Worm (Caenorhabditis elegans) whole organism, L4 larva: ENCODE results near the gene C06G1.1.

Experiments
- D1046.2 ChIP-seq: fragments of 200-800 bp; sonication (Bioruptor generic); IDR thresholded peaks from 2 replicates; pipeline ENCODE4 v1.3.6; 2022; ENCODE audit warnings: missing genetic modification characterization, missing compliant biosample characterization
- F26F4.8 ChIP-seq: fragments of 200-800 bp; sonication (Bioruptor generic); conservative IDR thresholded peaks from 2 replicates; pipeline ENCODE4 v1.3.6; 2022; ENCODE audit warnings: missing genetic modification characterization, missing compliant biosample characterization
- F44E2.7 ChIP-seq: fragments of 200-800 bp; sonication (Bioruptor generic); IDR thresholded peaks from 2 replicates; pipeline ENCODE4 v2.1.2; 2022; ENCODE audit warnings: missing genetic modification characterization, missing compliant biosample characterization
- F49E8.2 ChIP-seq: sonication (generic microtip); optimal IDR thresholded peaks from 2 replicates; lab custom pipeline; 2016; ENCODE audit warnings: missing compliant biosample characterization, mild to moderate bottlenecking, missing genetic modification characterization, borderline replicate concordance
- R02D3.7 ChIP-seq: fragments of 150-350 bp; sonication (generic microtip); optimal IDR thresholded peaks from 3 replicates; lab custom pipeline; 2014; ENCODE audit warnings: missing biosample characterization, missing genetic modification characterization
- T20F7.1 ChIP-seq: fragments of 200-800 bp; sonication (Bioruptor generic); optimal IDR thresholded peaks from 2 replicates; lab custom pipeline; 2018; ENCODE audit warnings: mild to moderate bottlenecking, missing genetic modification characterization, missing compliant biosample characterization
- Y105C5A.15 ChIP-seq: fragments of 200-800 bp; sonication (Bioruptor generic); IDR thresholded peaks from 2 replicates; pipeline ENCODE4 v1.3.6; 2022; ENCODE audit warnings: missing genetic modification characterization, missing compliant biosample characterization
- aha-1 ChIP-seq: fragments of 150-350 bp; peaks from one replicate; lab custom pipeline; 2014; ENCODE audit warnings: missing biosample characterization, missing genetic modification characterization
- aly-2 ChIP-seq: sonication (generic microtip); optimal IDR thresholded peaks from 2 replicates; lab custom pipeline; 2018; ENCODE audit warnings: missing biosample characterization, missing genetic modification characterization
- ama-1 ChIP-seq: fragments of 150-350 bp; optimal IDR thresholded peaks from 2 replicates; lab custom pipeline; 2014; ENCODE audit warnings: inconsistent platforms, mixed read lengths
- attf-4 ChIP-seq: sonication (generic microtip); optimal IDR thresholded peaks from 3 replicates; lab custom pipeline; 2017; ENCODE audit warnings: missing biosample characterization, missing genetic modification characterization
- ceh-62 ChIP-seq: sonication (generic microtip); optimal IDR thresholded peaks from 2 replicates; lab custom pipeline; 2017; ENCODE audit warnings: missing biosample characterization, missing genetic modification characterization
- ces-1 ChIP-seq: fragments of 150-350 bp; sonication (generic microtip); optimal IDR thresholded peaks from 4 replicates; lab custom pipeline; 2014; ENCODE audit warnings: missing biosample characterization, missing genetic modification reagents, missing genetic modification characterization
- ctbp-1 ChIP-seq: fragments of 200-800 bp; sonication (Bioruptor generic); IDR thresholded peaks from 2 replicates; pipeline ENCODE4 v1.3.6; 2022; ENCODE audit warnings: missing genetic modification reagents, missing genetic modification characterization, missing compliant biosample characterization
- daf-16 ChIP-seq, 3 experiments: sonication (generic microtip); optimal IDR thresholded peaks; 2 replicates each; lab custom pipeline; 2016 to 2017; ENCODE audit warnings: missing genetic modification characterization in 3 of 3, missing genetic modification reagents in 3 of 3, mild to moderate bottlenecking in 2 of 3, missing compliant biosample characterization in 2 of 3, missing biosample characterization in 1 of 3, moderate library complexity in 1 of 3
- dmd-6 ChIP-seq: fragments of 200-800 bp; sonication (Bioruptor generic); IDR thresholded peaks from 2 replicates; pipeline ENCODE4 v1.3.6; 2022; ENCODE audit warnings: missing genetic modification reagents, missing genetic modification characterization, missing compliant biosample characterization
- dve-1 ChIP-seq: sonication (generic microtip); optimal IDR thresholded peaks from 2 replicates; lab custom pipeline; 2017; ENCODE audit warnings: antibody characterized with exemption, mild to moderate bottlenecking, missing genetic modification characterization, missing compliant biosample characterization; ENCODE audit not compliant: insufficient read depth
- egl-27 ChIP-seq: sonication (generic microtip); optimal IDR thresholded peaks from 3 replicates; lab custom pipeline; 2017; ENCODE audit warnings: missing biosample characterization, missing genetic modification reagents, missing genetic modification characterization
- egl-43 ChIP-seq: fragments of 200-800 bp; sonication (Bioruptor generic); IDR thresholded peaks from 2 replicates; pipeline ENCODE4 v1.3.6; 2022; ENCODE audit warnings: missing genetic modification reagents, missing genetic modification characterization, missing compliant biosample characterization
- fkh-10 ChIP-seq: fragments of 150-350 bp; optimal IDR thresholded peaks from 2 replicates; lab custom pipeline; 2014; ENCODE audit warnings: missing biosample characterization, missing genetic modification reagents, missing genetic modification characterization
- hif-1 ChIP-seq, 2 experiments: sonication (generic microtip); optimal IDR thresholded peaks; 2 replicates each; lab custom pipeline; 2016 to 2017; ENCODE audit warnings: missing compliant biosample characterization in 2 of 2, missing genetic modification characterization in 2 of 2, missing genetic modification reagents in 2 of 2, missing genotype in 2 of 2, mild to moderate bottlenecking in 1 of 2
- hmg-1.1 ChIP-seq: fragments of 200-800 bp; sonication (Bioruptor generic); IDR thresholded peaks from 2 replicates; pipeline ENCODE4 v1.3.6; 2022; ENCODE audit warnings: missing genetic modification reagents, missing genetic modification characterization, missing compliant biosample characterization
- jun-1 ChIP-seq: fragments of 150-350 bp; optimal IDR thresholded peaks from 2 replicates; lab custom pipeline; 2014; ENCODE audit warnings: missing biosample characterization, missing genetic modification reagents, missing genetic modification characterization
- lin-1 ChIP-seq: fragments of 200-800 bp; sonication (Bioruptor generic); IDR thresholded peaks from 2 replicates; pipeline ENCODE4 v1.3.6; 2022; ENCODE audit warnings: missing genetic modification reagents, missing genetic modification characterization, missing compliant biosample characterization
- lin-15B ChIP-seq: fragments of 150-350 bp; sonication (generic microtip); optimal IDR thresholded peaks from 3 replicates; lab custom pipeline; 2014; ENCODE audit warnings: missing biosample characterization, missing genetic modification characterization
- lin-29 ChIP-seq: fragments of 200-800 bp; sonication (Bioruptor generic); IDR thresholded peaks from 2 replicates; pipeline ENCODE4 v1.3.6; 2022; ENCODE audit warnings: missing genetic modification reagents, missing genetic modification characterization, missing compliant biosample characterization
- lir-3 ChIP-seq: sonication (generic microtip); optimal IDR thresholded peaks from 2 replicates; lab custom pipeline; 2016; ENCODE audit warnings: mild to moderate bottlenecking, missing genetic modification characterization, missing compliant biosample characterization
- madf-5 ChIP-seq, 2 experiments: fragments of 200-800 bp; sonication (Bioruptor generic); IDR thresholded peaks; 2 replicates each; pipeline ENCODE4 v1.3.6; 2022; ENCODE audit warnings: missing compliant biosample characterization in 2 of 2, missing genetic modification characterization in 2 of 2
- mdl-1 ChIP-seq, 2 experiments: fragments of 150-350 bp in 1 of 2; sonication (generic microtip) in 1 of 2; optimal IDR thresholded peaks; 2 replicates each; lab custom pipeline; 2014 to 2017; ENCODE audit warnings: missing biosample characterization in 2 of 2, missing genetic modification characterization in 2 of 2
- mes-2 ChIP-seq: sonication (generic microtip); optimal IDR thresholded peaks from 2 replicates; lab custom pipeline; 2016; ENCODE audit warnings: missing genotype, mild to moderate bottlenecking, missing genetic modification characterization, missing compliant biosample characterization; ENCODE audit not compliant: poor library complexity, severe bottlenecking
- mxl-3 ChIP-seq: fragments of 200-800 bp; sonication (Bioruptor generic); optimal IDR thresholded peaks from 2 replicates; lab custom pipeline; 2018; ENCODE audit warnings: mild to moderate bottlenecking, missing genetic modification characterization, missing compliant biosample characterization
- nhr-111 ChIP-seq: fragments of 200-800 bp; sonication (Bioruptor generic); optimal IDR thresholded peaks from 2 replicates; lab custom pipeline; 2018; ENCODE audit warnings: mild to moderate bottlenecking, missing genetic modification characterization, missing compliant biosample characterization
- nhr-25 ChIP-seq: sonication (generic microtip); optimal IDR thresholded peaks from 2 replicates; lab custom pipeline; 2017; ENCODE audit warnings: missing genetic modification characterization, mild to moderate bottlenecking, missing compliant biosample characterization, antibody characterized with exemption, moderate library complexity, borderline replicate concordance; ENCODE audit not compliant: insufficient read depth
- nhr-48 ChIP-seq: sonication (generic microtip); optimal IDR thresholded peaks from 2 replicates; lab custom pipeline; 2016; ENCODE audit warnings: mild to moderate bottlenecking, missing genetic modification characterization, missing compliant biosample characterization
- nhr-76 ChIP-seq: fragments of 150-350 bp; optimal IDR thresholded peaks from 2 replicates; lab custom pipeline; 2014; ENCODE audit warnings: missing biosample characterization, missing genetic modification characterization
- php-3 ChIP-seq: fragments of 200-800 bp; sonication (Bioruptor generic); IDR thresholded peaks from 2 replicates; pipeline ENCODE4 v1.3.6; 2022; ENCODE audit warnings: missing genetic modification reagents, missing genetic modification characterization, missing compliant biosample characterization
- pqm-1 ChIP-seq: sonication (generic microtip); optimal IDR thresholded peaks from 2 replicates; lab custom pipeline; 2017; ENCODE audit warnings: missing biosample characterization, missing genetic modification characterization
- rbr-2 ChIP-seq: sonication (generic microtip); optimal IDR thresholded peaks from 2 replicates; lab custom pipeline; 2016; ENCODE audit warnings: missing genotype, missing genetic modification characterization, missing compliant biosample characterization
- saeg-2 ChIP-seq: fragments of 200-800 bp; sonication (Bioruptor generic); IDR thresholded peaks from 2 replicates; pipeline ENCODE4 v1.3.6; 2022; ENCODE audit warnings: missing genetic modification reagents, missing genetic modification characterization, missing compliant biosample characterization
- sdz-12 ChIP-seq: fragments of 200-800 bp; sonication (Bioruptor generic); optimal IDR thresholded peaks from 2 replicates; lab custom pipeline; 2018; ENCODE audit warnings: mild to moderate bottlenecking, missing genetic modification characterization, missing compliant biosample characterization
- set-16 ChIP-seq: fragments of 200-800 bp; sonication (Bioruptor generic); IDR thresholded peaks from 2 replicates; pipeline ENCODE4 v1.3.6; 2022; ENCODE audit warnings: missing genetic modification reagents, missing genetic modification characterization, missing compliant biosample characterization
- snpc-1.2 ChIP-seq: fragments of 200-800 bp; sonication (Bioruptor generic); IDR thresholded peaks from 2 replicates; pipeline ENCODE4 v1.3.6; 2022; ENCODE audit warnings: missing genetic modification reagents, missing genetic modification characterization, missing compliant biosample characterization
- tag-97 ChIP-seq: fragments of 200-800 bp; sonication (Bioruptor generic); IDR thresholded peaks from 2 replicates; pipeline ENCODE4 v1.3.6; 2022; ENCODE audit warnings: missing genetic modification characterization, missing compliant biosample characterization
- unc-130 ChIP-seq: sonication (generic microtip); optimal IDR thresholded peaks from 2 replicates; lab custom pipeline; 2016; ENCODE audit warnings: missing genetic modification reagents, missing genetic modification characterization, missing compliant biosample characterization
- unc-62 ChIP-seq, 3 experiments: fragments of 150-350 bp in 1 of 3; sonication (generic microtip); optimal IDR thresholded peaks in 2 of 3; peaks in 1 of 3; 1 replicate in 1 of 3; 2 replicates in 2 of 3; lab custom pipeline; 2014 to 2017; ENCODE audit warnings: missing biosample characterization in 3 of 3, missing genetic modification characterization in 3 of 3, missing genetic modification reagents in 3 of 3, missing genotype in 1 of 3
- zfp-2 ChIP-seq: sonication (generic microtip); optimal IDR thresholded peaks from 2 replicates; lab custom pipeline; 2016; ENCODE audit warnings: mild to moderate bottlenecking, missing genetic modification characterization, missing compliant biosample characterization
- zip-2 ChIP-seq: fragments of 150-350 bp; optimal IDR thresholded peaks from 2 replicates; lab custom pipeline; 2014; ENCODE audit warnings: missing biosample characterization, missing genetic modification characterization
- ztf-11 ChIP-seq: fragments of 150-350 bp; optimal IDR thresholded peaks from 2 replicates; lab custom pipeline; 2014; ENCODE audit warnings: missing biosample characterization, missing genetic modification characterization

C06G1.1 gene

DNA sequence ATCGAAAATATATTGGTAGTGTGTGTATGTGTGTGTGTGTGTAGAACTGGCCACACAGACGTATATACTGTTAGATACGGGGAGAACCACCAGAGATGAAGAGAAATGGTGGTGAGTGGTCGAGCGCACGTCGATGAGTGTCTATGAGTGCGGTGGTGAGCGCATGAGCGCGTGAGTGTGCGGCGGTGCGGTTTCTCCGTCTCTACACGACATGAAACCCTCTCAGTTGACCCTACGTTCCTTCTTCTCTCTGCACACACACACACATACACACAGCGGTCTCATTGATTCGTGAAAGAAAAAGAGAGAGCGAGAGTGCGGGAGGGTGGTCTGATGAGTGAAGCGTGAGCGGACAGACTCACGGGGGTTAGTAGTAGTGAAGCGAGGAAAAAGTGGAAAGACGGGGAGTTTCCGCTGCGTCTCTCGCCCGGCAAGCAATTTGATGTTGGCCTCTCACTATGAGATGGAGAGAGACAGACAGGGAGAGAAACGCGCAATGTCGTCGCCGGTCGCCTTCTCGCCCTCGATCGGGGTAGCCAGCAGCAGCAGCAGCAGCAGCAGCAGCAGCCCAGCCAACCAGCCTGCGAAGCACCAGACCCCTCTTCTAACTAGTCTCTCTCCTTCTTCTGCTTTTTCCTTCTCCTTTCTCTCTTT, 20.7 kb upstream of the C06G1.1 start (continued):
- TF ChIP-seq nhr-48 (tag; lab: Kevin White, UChicago) (peak; percentile 96), egl-43 (peak; percentile 72; the same call in 1 of the 2 replicates), T20F7.1 (GFP tag; lab: Kevin White, UChicago) (peak; percentile 87), ces-1 (no peak), nhr-25 (tag; lab: Kevin White, UChicago) (peak; percentile 96), R02D3.7 (no peak), nhr-111 (peak; percentile 39), F26F4.8 (GFP tag; lab: Robert Waterston, UW) (no peak), lir-3 (tag; lab: Kevin White, UChicago) (peak; percentile 51), ctbp-1 (GFP tag; lab: Robert Waterston, UW) (peak; percentile 96), fkh-10 (peak; percentile 57), nhr-76 (peak; percentile 67), F49E8.2 (tag; lab: Kevin White, UChicago) (no peak), ceh-62 (tag; lab: Kevin White, UChicago) (no peak), set-16 (GFP tag; lab: Robert Waterston, UW) (peak; percentile 100), D1046.2 (GFP tag; lab: Robert Waterston, UW) (no peak), lin-29 (peak; percentile 78; the same call in 1 of the 2 replicates), mdl-1 (tag; optimal IDR thresholded peaks at IDR 0.05; lab: Kevin White, UChicago) (peak; percentile 92 to 97), Y105C5A.15 (no peak), hif-1 (tag; optimal IDR thresholded peaks at IDR 0.05; lab: Kevin White, UChicago) (peak; percentile 69 to 93), mes-2 (tag; lab: Kevin White, UChicago) (peak; percentile 82), sdz-12 (peak; percentile 75), madf-5 (GFP tag; IDR thresholded peaks at IDR 0.05; lab: Robert Waterston, UW) (0 out of 4 replicates have a peak, but pooled peaks of 1 of the 2 experiments have one; percentile 29), lin-15B (tag; lab: Kevin White, UChicago) (no peak), php-3 (GFP tag; lab: Robert Waterston, UW) (peak; percentile 80), unc-130 (GFP tag; lab: Kevin White, UChicago) (no peak), attf-4 (tag; lab: Kevin White, UChicago) (no peak), rbr-2 (tag; lab: Kevin White, UChicago) (peak; percentile 98), ama-1 (lab: Kevin White, UChicago) (peak; percentile 48), hmg-1.1 (GFP tag; lab: Robert Waterston, UW) (peak; percentile 95), unc-62 (GFP tag; optimal IDR thresholded peaks at IDR 0.05 in 1 of 2; lab: Kevin White, UChicago) (peak in 1 of 2 experiments; percentile 100), unc-62 (tag; optimal IDR thresholded peaks at IDR 0.05; lab: Kevin White, UChicago) (peak; percentile 6), mxl-3 (peak; percentile 92), jun-1 (tag; lab: Kevin White, UChicago) (peak; percentile 91), ztf-11 (tag; lab: Kevin White, UChicago) (peak; percentile 31)

ce11 chrX:16613266-16613665, 19.9 kb upstream of the C06G1.1 start, which contains the start of gene ain-1:
Gene ain-1 (plus strand): TSS chrX:16613451.
- TF ChIP-seq zfp-2 (no peak), R02D3.7 (no peak), mxl-3 (no peak), F44E2.7 (GFP tag; lab: Robert Waterston, UW) (no peak), aly-2 (tag; lab: Kevin White, UChicago) (no peak), lin-1 (GFP tag; lab: Robert Waterston, UW) (no peak), php-3 (GFP tag; lab: Robert Waterston, UW) (peak; percentile 51; the same call in 1 of the 2 replicates), fkh-10 (no peak), zip-2 (tag; lab: Kevin White, UChicago) (no peak), aha-1 (tag; lab: Kevin White, UChicago) (no peak), egl-27 (tag; lab: Kevin White, UChicago) (no peak), nhr-76 (no peak), daf-16 (GFP tag; optimal IDR thresholded peaks at IDR 0.05; lab: Kevin White, UChicago) (no peak), daf-16 (tag; optimal IDR thresholded peaks at IDR 0.05; lab: Kevin White, UChicago) (peak; percentile 27), D1046.2 (GFP tag; lab: Robert Waterston, UW) (no peak), dmd-6 (GFP tag; lab: Robert Waterston, UW) (peak; percentile 24; the same call in 1 of the 2 replicates), hif-1 (tag; optimal IDR thresholded peaks at IDR 0.05; lab: Kevin White, UChicago) (no peak), ztf-11 (tag; lab: Kevin White, UChicago) (no peak), tag-97 (GFP tag; lab: Robert Waterston, UW) (no peak), pqm-1 (tag; lab: Kevin White, UChicago) (no peak), dve-1 (tag; lab: Kevin White, UChicago) (peak; percentile 21), snpc-1.2 (no peak), saeg-2 (GFP tag; lab: Robert Waterston, UW) (no peak)
